Fruit fly (Drosophila melanogaster): ENCODE measurements around the gene Polr2C.
A peak's percentile ranks its signal among the peaks of the same experiment; 100 is the strongest.

Polr2C gene

DNA sequence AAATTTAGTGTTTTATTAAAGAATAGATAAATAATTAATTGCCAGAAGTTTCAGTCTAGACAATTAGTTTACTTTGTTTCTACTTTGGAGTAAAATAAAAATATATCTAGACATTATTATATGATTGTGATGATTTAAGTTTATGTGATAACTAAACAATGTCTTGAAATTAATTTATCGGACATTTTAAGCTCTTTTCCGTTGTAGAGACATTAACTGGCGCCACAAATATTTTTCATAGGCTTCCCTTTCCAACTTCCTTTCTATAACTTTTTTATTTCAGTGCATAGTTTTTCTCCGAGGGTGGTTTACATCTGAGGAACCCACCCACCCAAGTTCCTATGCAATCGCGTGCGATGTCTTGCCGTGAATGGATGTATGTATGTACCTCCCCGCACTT is 43.6 kb downstream of the Polr2C start (continued):
- no peak for TF ChIP-seq NFAT (GFP tag; IDR thresholded peaks at IDR 0.05)
- TF ChIP-seq CG7357 (GFP tag; IDR thresholded peaks at IDR 0.05), result no peak
- TF ChIP-seq crp (GFP tag; optimal IDR thresholded peaks at IDR 0.05), result no peak
- TF ChIP-seq CG8944 (GFP tag; optimal IDR thresholded peaks at IDR 0.05), result no peak
- TF ChIP-seq CG6272 (GFP tag; IDR thresholded peaks at IDR 0.05), result no peak
- no peak for TF ChIP-seq jing (GFP tag; optimal IDR thresholded peaks at IDR 0.05)
- TF ChIP-seq CG6654 (GFP tag; optimal IDR thresholded peaks at IDR 0.05), result no peak
- peak; percentile 40; the same call in 1 of the 2 replicates for TF ChIP-seq CG17328 (GFP tag; IDR thresholded peaks at IDR 0.05)
- no peak for TF ChIP-seq seq (GFP tag; IDR thresholded peaks at IDR 0.05)
- TF ChIP-seq CG12942 (GFP tag; optimal IDR thresholded peaks at IDR 0.05), result no peak
- TF ChIP-seq Jarid2 (GFP tag; optimal IDR thresholded peaks at IDR 0.05), result no peak
- no peak for TF ChIP-seq Ets97D (GFP tag; optimal IDR thresholded peaks at IDR 0.05)
- no peak for TF ChIP-seq CG18476 (GFP tag; optimal IDR thresholded peaks at IDR 0.05)
- peak; percentile 20 for TF ChIP-seq CG10267 (tag; optimal IDR thresholded peaks at IDR 0.05)
- peak; percentile 41 for TF ChIP-seq Asciz (GFP tag; optimal IDR thresholded peaks at IDR 0.05)
- TF ChIP-seq CG33557 (GFP tag; optimal IDR thresholded peaks at IDR 0.05), result peak; percentile 37
- TF ChIP-seq Abd-B (GFP tag; optimal IDR thresholded peaks at IDR 0.05), result peak; percentile 3
- no peak for TF ChIP-seq Camta (GFP tag; optimal IDR thresholded peaks at IDR 0.05)
- no peak for TF ChIP-seq sima (GFP tag; optimal IDR thresholded peaks at IDR 0.05)
- no peak for TF ChIP-seq cg (GFP tag; optimal IDR thresholded peaks at IDR 0.05)
- TF ChIP-seq Rx (GFP tag; IDR thresholded peaks at IDR 0.05), result no peak
- no peak for TF ChIP-seq TFAM (GFP tag; optimal IDR thresholded peaks at IDR 0.05)
- no peak for TF ChIP-seq shn (GFP tag; optimal IDR thresholded peaks at IDR 0.05)
- TF ChIP-seq Ets65A (GFP tag), result no peak
- TF ChIP-seq CG3995 (GFP tag; optimal IDR thresholded peaks at IDR 0.05), result no peak
- no peak for TF ChIP-seq Atf3 (GFP tag; optimal IDR thresholded peaks at IDR 0.05)
- TF ChIP-seq CG13775 (GFP tag; optimal IDR thresholded peaks at IDR 0.05), result peak; percentile 13
- TF ChIP-seq Atf6 (GFP tag; IDR thresholded peaks at IDR 0.05), result no peak
- peak; percentile 25 for TF ChIP-seq Xbp1 (GFP tag; optimal IDR thresholded peaks at IDR 0.05)
- peak; percentile 26 for TF ChIP-seq CG4820 (GFP tag; optimal IDR thresholded peaks at IDR 0.05)
- TF ChIP-seq tap (tag; optimal IDR thresholded peaks at IDR 0.05), result no peak
- TF ChIP-seq Stat92E (GFP tag; optimal IDR thresholded peaks at IDR 0.05), result no peak
- no peak for TF ChIP-seq pan (optimal IDR thresholded peaks at IDR 0.05)
- TF ChIP-seq pan (GFP tag; optimal IDR thresholded peaks at IDR 0.05 in 1 of 2, IDR thresholded peaks at IDR 0.05 in 1 of 2), result no peak
- peak; percentile 8 for TF ChIP-seq Chrac-16 (GFP tag; optimal IDR thresholded peaks at IDR 0.05)
- TF ChIP-seq Atf-2 (GFP tag; optimal IDR thresholded peaks at IDR 0.05), result no peak
- no peak for TF ChIP-seq abd-A (tag; optimal IDR thresholded peaks at IDR 0.05)
- TF ChIP-seq disco-r (GFP tag; optimal IDR thresholded peaks at IDR 0.05), result no peak
- no peak for TF ChIP-seq gfzf (GFP tag; optimal IDR thresholded peaks at IDR 0.05)
- no peak for TF ChIP-seq Bteb2 (GFP tag; optimal IDR thresholded peaks at IDR 0.05)
- TF ChIP-seq CG1792 (GFP tag; optimal IDR thresholded peaks at IDR 0.05), result no peak
- TF ChIP-seq nerfin-2 (GFP tag; IDR thresholded peaks at IDR 0.05; ENCODE audit: partially characterized antibody), result no peak
- TF ChIP-seq Ptx1 (GFP tag; IDR thresholded peaks at IDR 0.05), result 0 out of 2 replicates have a peak, but pooled peaks have one; percentile 11
- TF ChIP-seq pho (GFP tag; optimal IDR thresholded peaks at IDR 0.05), result no peak
- no peak for TF ChIP-seq Nf-YC (tag; optimal IDR thresholded peaks at IDR 0.05)
- TF ChIP-seq phol (tag; optimal IDR thresholded peaks at IDR 0.05), result peak; percentile 65
- no peak for TF ChIP-seq crol (GFP tag; IDR thresholded peaks at IDR 0.05)
- no peak for TF ChIP-seq CG18764 (GFP tag; optimal IDR thresholded peaks at IDR 0.05)
- no peak for TF ChIP-seq knrl (GFP tag; IDR thresholded peaks at IDR 0.05; ENCODE audit: partially characterized antibody)
- no peak for TF ChIP-seq ap (GFP tag; IDR thresholded peaks at IDR 0.05)
- no peak for TF ChIP-seq CG3838 (GFP tag; optimal IDR thresholded peaks at IDR 0.05)
- peak; percentile 57 for TF ChIP-seq Ssrp (tag; optimal IDR thresholded peaks at IDR 0.05)

Measured in whole organism, embryonic.